Fruit fly (Drosophila melanogaster) whole organism, embryonic: ENCODE data around the gene Exn.

Experiments
- CG11247 ChIP-seq: fragments of 200-800 bp; sonication (Bioruptor generic); IDR thresholded peaks from 2 replicates; pipeline ENCODE4 v1.3.6; 2022; ENCODE audit warnings: missing biosample characterization, missing genetic modification characterization
- CG15479 ChIP-seq: fragments of 200-800 bp; sonication (Bioruptor generic); optimal IDR thresholded peaks from 3 replicates; lab custom pipeline; 2019; ENCODE audit warnings: missing biosample characterization, mild to moderate bottlenecking, missing genetic modification characterization, moderate library complexity
- CG16815 ChIP-seq: fragments of 200-800 bp; sonication (Bioruptor generic); optimal IDR thresholded peaks from 3 replicates; lab custom pipeline; 2017; ENCODE audit warnings: missing biosample characterization, mild to moderate bottlenecking, missing genetic modification characterization
- CG17361 ChIP-seq: fragments of 200-800 bp; sonication (Bioruptor generic); IDR thresholded peaks from 3 replicates; pipeline ENCODE4 v1.3.6; 2022; ENCODE audit warnings: missing biosample characterization, missing genetic modification characterization
- CG17612 ChIP-seq: fragments of 200-800 bp; sonication (Bioruptor generic); IDR thresholded peaks from 2 replicates; pipeline ENCODE4 v1.3.6; 2022; ENCODE audit warnings: missing biosample characterization, missing genetic modification characterization
- CG17912 ChIP-seq: fragments of 200-800 bp; sonication (Bioruptor generic); optimal IDR thresholded peaks from 2 replicates; lab custom pipeline; 2018; ENCODE audit warnings: missing biosample characterization, mild to moderate bottlenecking, missing genetic modification characterization
- CG2712 ChIP-seq: fragments of 200-800 bp; optimal IDR thresholded peaks from 3 replicates; lab custom pipeline; 2019; ENCODE audit warnings: missing biosample characterization, mild to moderate bottlenecking, missing genetic modification characterization, moderate library complexity
- CG31224 ChIP-seq: fragments of 200-800 bp; sonication (Bioruptor generic); IDR thresholded peaks from 2 replicates; pipeline ENCODE4 v1.3.6; 2022; ENCODE audit warnings: missing biosample characterization, missing genetic modification characterization
- CG32767 ChIP-seq: fragments of 200-800 bp; sonication (Bioruptor generic); IDR thresholded peaks from 2 replicates; pipeline ENCODE4 v1.3.6; 2022; ENCODE audit warnings: missing biosample characterization, missing genetic modification characterization
- CG33213 ChIP-seq: fragments of 200-800 bp; sonication (Bioruptor generic); optimal IDR thresholded peaks from 3 replicates; lab custom pipeline; 2016; ENCODE audit warnings: missing biosample characterization, missing genetic modification characterization
- CG4328 ChIP-seq: fragments of 200-800 bp; sonication (Bioruptor generic); optimal IDR thresholded peaks from 3 replicates; lab custom pipeline; 2017; ENCODE audit warnings: missing biosample characterization, missing genetic modification reagents, missing genetic modification characterization
- CG4360 ChIP-seq: fragments of 200-800 bp; sonication (Bioruptor generic); IDR thresholded peaks from 2 replicates; pipeline ENCODE4 v1.3.6; 2022; ENCODE audit warnings: missing biosample characterization, missing genetic modification characterization
- CG6175 ChIP-seq: fragments of 200-800 bp; sonication (Bioruptor generic); IDR thresholded peaks from 3 replicates; pipeline ENCODE4 v1.3.6; 2022; ENCODE audit warnings: missing biosample characterization, missing genetic modification characterization
- CG6683 ChIP-seq: fragments of 200-800 bp; sonication (Bioruptor generic); optimal IDR thresholded peaks from 2 replicates; lab custom pipeline; 2017; ENCODE audit warnings: missing biosample characterization, mild to moderate bottlenecking, missing genetic modification characterization, missing genetic modification reagents
- CG7839 ChIP-seq: fragments of 200-800 bp; sonication (Bioruptor generic); optimal IDR thresholded peaks from 3 replicates; lab custom pipeline; 2018; ENCODE audit warnings: missing biosample characterization, mild to moderate bottlenecking, missing genetic modification characterization, moderate library complexity
- CG9727 ChIP-seq: fragments of 200-800 bp; sonication (Bioruptor generic); optimal IDR thresholded peaks from 3 replicates; lab custom pipeline; 2017; ENCODE audit warnings: missing biosample characterization, mild to moderate bottlenecking, missing genetic modification characterization
- Dip2 ChIP-seq: fragments of 200-800 bp; sonication (Bioruptor generic); IDR thresholded peaks from 2 replicates; pipeline ENCODE4 v1.3.6; 2022; ENCODE audit warnings: missing biosample characterization, missing genetic modification characterization
- Drgx ChIP-seq: fragments of 200-800 bp; sonication (Bioruptor generic); IDR thresholded peaks from 2 replicates; pipeline ENCODE4 v1.3.6; 2022; ENCODE audit warnings: missing biosample characterization, missing genetic modification characterization
- E2f1 ChIP-seq: fragments of 200-800 bp; sonication (Bioruptor generic); IDR thresholded peaks from 2 replicates; pipeline ENCODE4 v1.3.6; 2022; ENCODE audit warnings: missing biosample characterization, missing genetic modification characterization
- Elba2 ChIP-seq: fragments of 200-800 bp; sonication (Bioruptor generic); optimal IDR thresholded peaks from 3 replicates; lab custom pipeline; 2016; ENCODE audit warnings: missing biosample characterization, missing genetic modification characterization
- Ets65A ChIP-seq: fragments of 200-800 bp; sonication (Bioruptor generic); peaks from one replicate; lab custom pipeline; 2016; ENCODE audit warnings: missing biosample characterization, missing genetic modification characterization
- HLHmδ ChIP-seq: fragments of 200-800 bp; sonication (Bioruptor generic); optimal IDR thresholded peaks from 2 replicates; lab custom pipeline; 2018; ENCODE audit warnings: missing biosample characterization, mild to moderate bottlenecking, missing genetic modification characterization, moderate library complexity
- NfI ChIP-seq: fragments of 200-800 bp; sonication (Bioruptor generic); optimal IDR thresholded peaks from 3 replicates; lab custom pipeline; 2018; ENCODE audit warnings: missing biosample characterization, mild to moderate bottlenecking, missing genetic modification characterization, moderate library complexity
- Oli ChIP-seq: fragments of 200-800 bp; sonication (Bioruptor generic); optimal IDR thresholded peaks from 2 replicates; lab custom pipeline; 2018; ENCODE audit warnings: missing biosample characterization, mild to moderate bottlenecking, missing genetic modification characterization, moderate library complexity
- Ptx1 ChIP-seq: fragments of 200-800 bp; sonication (Bioruptor generic); IDR thresholded peaks from 2 replicates; pipeline ENCODE4 v1.3.6; 2022; ENCODE audit warnings: missing biosample characterization, missing genetic modification characterization
- Sry-δ ChIP-seq: fragments of 200-800 bp; sonication (Bioruptor generic); optimal IDR thresholded peaks from 2 replicates; lab custom pipeline; 2016; ENCODE audit warnings: missing biosample characterization, missing genetic modification characterization
- Trl ChIP-seq, 3 experiments: fragments of >200 bp in 2 of 3; fragments of 200-800 bp in 1 of 3; sonication (Bioruptor generic) in 1 of 3; optimal IDR thresholded peaks; 2 replicates in 1 of 3; 3 replicates in 2 of 3; lab custom pipeline; 2016 to 2017; ENCODE audit warnings: missing biosample characterization in 1 of 3, missing genetic modification characterization in 1 of 3
- ato ChIP-seq: fragments of 200-800 bp; sonication (Bioruptor generic); IDR thresholded peaks from 2 replicates; pipeline ENCODE4 v1.3.6; 2022; ENCODE audit warnings: missing biosample characterization, missing genetic modification characterization; ENCODE audit not compliant: partially characterized antibody
- az2 ChIP-seq: fragments of 200-800 bp; sonication (Bioruptor generic); optimal IDR thresholded peaks from 3 replicates; lab custom pipeline; 2016; ENCODE audit warnings: missing biosample characterization, missing genetic modification characterization
- bsh ChIP-seq, 2 experiments: fragments of 200-800 bp; sonication (Bioruptor generic); optimal IDR thresholded peaks; 2 replicates each; lab custom pipeline; 2017 to 2018; ENCODE audit warnings: mild to moderate bottlenecking in 2 of 2, missing biosample characterization in 2 of 2, missing genetic modification characterization in 2 of 2, moderate library complexity in 1 of 2
- croc ChIP-seq: fragments of 200-800 bp; sonication (Bioruptor generic); conservative IDR thresholded peaks from 3 replicates; pipeline ENCODE4 v1.3.6; 2022; ENCODE audit warnings: missing biosample characterization, missing genetic modification characterization
- ftz-f1 ChIP-seq: fragments of 200-800 bp; sonication (Bioruptor generic); optimal IDR thresholded peaks from 2 replicates; lab custom pipeline; 2016; ENCODE audit warnings: missing biosample characterization, missing genetic modification characterization
- gem ChIP-seq: fragments of 200-800 bp; sonication (Bioruptor generic); optimal IDR thresholded peaks from 2 replicates; lab custom pipeline; 2019; ENCODE audit warnings: missing biosample characterization, mild to moderate bottlenecking, missing genetic modification characterization, moderate library complexity
- grau ChIP-seq: fragments of 200-800 bp; optimal IDR thresholded peaks from 3 replicates; lab custom pipeline; 2019; ENCODE audit warnings: missing biosample characterization, mild to moderate bottlenecking, missing genetic modification characterization, moderate library complexity
- gsb-n ChIP-seq: fragments of 200-800 bp; sonication (Bioruptor generic); optimal IDR thresholded peaks from 3 replicates; lab custom pipeline; 2018; ENCODE audit warnings: missing biosample characterization, mild to moderate bottlenecking, missing genetic modification characterization
- hbn ChIP-seq: fragments of 200-800 bp; sonication (Bioruptor generic); IDR thresholded peaks from 2 replicates; pipeline ENCODE4 v1.3.6; 2022; ENCODE audit warnings: missing biosample characterization, missing genetic modification characterization; ENCODE audit not compliant: partially characterized antibody
- her ChIP-seq: fragments of 200-800 bp; sonication (Bioruptor generic); optimal IDR thresholded peaks from 2 replicates; lab custom pipeline; 2016; ENCODE audit warnings: missing biosample characterization, missing genetic modification characterization
- kah ChIP-seq: fragments of 200-800 bp; sonication (Bioruptor generic); optimal IDR thresholded peaks from 2 replicates; lab custom pipeline; 2018; ENCODE audit warnings: missing biosample characterization, mild to moderate bottlenecking, missing genetic modification characterization
- org-1 ChIP-seq: fragments of 200-800 bp; sonication (Bioruptor generic); optimal IDR thresholded peaks from 2 replicates; lab custom pipeline; 2017; ENCODE audit warnings: missing biosample characterization, missing genetic modification characterization
- p53 ChIP-seq: fragments of 200-800 bp; sonication (Bioruptor generic); optimal IDR thresholded peaks from 2 replicates; lab custom pipeline; 2016; ENCODE audit warnings: missing biosample characterization, missing genetic modification characterization
- pfk ChIP-seq: fragments of 200-800 bp; sonication (Bioruptor generic); optimal IDR thresholded peaks from 2 replicates; lab custom pipeline; 2018; ENCODE audit warnings: missing biosample characterization, mild to moderate bottlenecking, missing genetic modification characterization, moderate library complexity
- slbo ChIP-seq: fragments of 200-800 bp; sonication (Bioruptor generic); IDR thresholded peaks from 2 replicates; pipeline ENCODE4 v1.3.6; 2022; ENCODE audit warnings: missing biosample characterization, missing genetic modification characterization
- sqz ChIP-seq: fragments of 200-800 bp; sonication (Bioruptor generic); optimal IDR thresholded peaks from 3 replicates; lab custom pipeline; 2018; ENCODE audit warnings: missing biosample characterization, mild to moderate bottlenecking, missing genetic modification characterization
- ssp ChIP-seq: fragments of 200-800 bp; sonication (Bioruptor generic); IDR thresholded peaks from 2 replicates; pipeline ENCODE4 v1.3.6; 2022; ENCODE audit warnings: missing biosample characterization, missing genetic modification characterization
- toy ChIP-seq: fragments of 200-800 bp; sonication (Bioruptor generic); IDR thresholded peaks from 2 replicates; pipeline ENCODE4 v1.3.6; 2022; ENCODE audit warnings: missing biosample characterization, missing genetic modification characterization
- trem ChIP-seq: fragments of 200-800 bp; optimal IDR thresholded peaks from 3 replicates; lab custom pipeline; 2019; ENCODE audit warnings: missing biosample characterization, mild to moderate bottlenecking, missing genetic modification characterization, moderate library complexity

The Exn gene

dm6 chr3L:17009715-17010491, 40.1 kb downstream of the Exn start (continued):
- TF ChIP-seq CG6175 (GFP tag; lab: Robert Waterston, UW) (peak; percentile 92), kah (GFP tag; lab: Kevin White, UChicago) (no peak), CG17612 (GFP tag; lab: Robert Waterston, UW) (no peak)

- TF ChIP-seq CG11247 (GFP tag; lab: Robert Waterston, UW) (no peak), her (no peak), Dip2 (GFP tag; lab: Robert Waterston, UW) (no peak), CG7839 (tag; lab: Kevin White, UChicago) (peak; percentile 38), sqz (no peak), Ets65A (GFP tag; lab: Kevin White, UChicago) (peak; percentile 57), hbn (no peak), CG31224 (GFP tag; lab: Robert Waterston, UW) (no peak), ssp (GFP tag; lab: Robert Waterston, UW) (no peak), bsh (GFP tag; optimal IDR thresholded peaks at IDR 0.05; lab: Kevin White, UChicago) (peak in 1 of 2 experiments; percentile 34), Oli (tag; lab: Kevin White, UChicago) (no peak), slbo (0 out of 2 replicates have a peak, but pooled peaks have one; percentile 32), trem (tag; lab: Kevin White, UChicago) (no peak), Ptx1 (GFP tag; lab: Robert Waterston, UW) (no peak), CG4328 (GFP tag; lab: Kevin White, UChicago) (no peak), gem (tag; lab: Kevin White, UChicago) (peak; percentile 72), Trl (optimal IDR thresholded peaks at IDR 0.05; lab: Kevin White, UChicago) (peak; percentile 6 to 10), Trl (GFP tag; optimal IDR thresholded peaks at IDR 0.05; lab: Kevin White, UChicago) (no peak), CG9727 (no peak), gsb-n (tag; lab: Kevin White, UChicago) (peak; percentile 15), CG17361 (GFP tag; lab: Robert Waterston, UW) (no peak), HLHmδ (no peak), CG4360 (GFP tag; lab: Robert Waterston, UW) (peak; percentile 4; the same call in 1 of the 2 replicates), ftz-f1 (GFP tag; lab: Kevin White, UChicago) (no peak), CG15479 (GFP tag; lab: Kevin White, UChicago) (peak; percentile 97), CG6683 (GFP tag; lab: Kevin White, UChicago) (no peak), CG2712 (tag; lab: Kevin White, UChicago) (no peak), az2 (GFP tag; lab: Kevin White, UChicago) (no peak), CG17912 (GFP tag; lab: Kevin White, UChicago) (no peak), CG32767 (no peak), Sry-δ (no peak), Drgx (GFP tag; lab: Robert Waterston, UW) (peak; percentile 36; the same call in 1 of the 2 replicates), Elba2 (GFP tag; lab: Kevin White, UChicago) (peak; percentile 46), E2f1 (GFP tag; lab: Robert Waterston, UW) (no peak), NfI (GFP tag; lab: Kevin White, UChicago) (no peak), CG16815 (no peak), CG33213 (GFP tag; lab: Kevin White, UChicago) (no peak), croc (no peak), pfk (no peak), p53 (GFP tag; lab: Kevin White, UChicago) (no peak), org-1 (GFP tag; lab: Kevin White, UChicago) (no peak), ato (GFP tag; lab: Robert Waterston, UW) (0 out of 2 replicates have a peak, but pooled peaks have one; percentile 25), toy (GFP tag; lab: Robert Waterston, UW) (no peak), grau (peak; percentile 82)
These were observed 40.9 kb downstream of the Exn start for dm6 chr3L:17010492-17011303.
